Fruit fly (Drosophila melanogaster) whole organism, adult: ENCODE results near the gene Cad96Cb.

Experiments
- CG11617 ChIP-seq: fragments of 200-800 bp; sonication (Bioruptor generic); optimal IDR thresholded peaks from 2 replicates; lab custom pipeline; 2017; ENCODE audit warnings: mild to moderate bottlenecking, missing biosample characterization, missing genetic modification reagents, missing genetic modification characterization
- CG12768 ChIP-seq: fragments of 200-800 bp; sonication (Bioruptor generic); optimal IDR thresholded peaks from 2 replicates; lab custom pipeline; 2017; ENCODE audit warnings: missing biosample characterization, missing genetic modification characterization, mild to moderate bottlenecking, moderate library complexity, missing genetic modification reagents
- CG14711 ChIP-seq: fragments of 200-800 bp; sonication (Bioruptor generic); optimal IDR thresholded peaks from 2 replicates; lab custom pipeline; 2018; ENCODE audit warnings: missing biosample characterization, mild to moderate bottlenecking, missing genetic modification characterization, moderate library complexity
- CG1620 ChIP-seq: fragments of 200-800 bp; sonication (Bioruptor generic); optimal IDR thresholded peaks from 2 replicates; lab custom pipeline; 2016; ENCODE audit warnings: missing biosample characterization, missing genetic modification characterization
- CG33017 ChIP-seq: fragments of 200-800 bp; sonication (Bioruptor generic); optimal IDR thresholded peaks from 2 replicates; lab custom pipeline; 2018; ENCODE audit warnings: missing biosample characterization, mild to moderate bottlenecking, missing genetic modification characterization, moderate library complexity
- CG5204 ChIP-seq: fragments of 200-800 bp; sonication (Bioruptor generic); optimal IDR thresholded peaks from 2 replicates; lab custom pipeline; 2016; ENCODE audit warnings: missing biosample characterization, missing genetic modification characterization
- CG7045 ChIP-seq: fragments of 200-800 bp; sonication (Bioruptor generic); optimal IDR thresholded peaks from 2 replicates; lab custom pipeline; 2017; ENCODE audit warnings: missing biosample characterization, mild to moderate bottlenecking, missing genetic modification characterization
- CG7101 ChIP-seq: fragments of 200-800 bp; sonication (Bioruptor generic); optimal IDR thresholded peaks from 2 replicates; lab custom pipeline; 2018; ENCODE audit warnings: missing biosample characterization, mild to moderate bottlenecking, missing genetic modification characterization, moderate library complexity
- Clk ChIP-seq: fragments of 200-800 bp; sonication (Bioruptor generic); optimal IDR thresholded peaks from 2 replicates; lab custom pipeline; 2017; ENCODE audit warnings: missing biosample characterization, missing genetic modification characterization
- Crg-1 ChIP-seq: fragments of 200-800 bp; sonication (Bioruptor generic); optimal IDR thresholded peaks from 2 replicates; lab custom pipeline; 2016; ENCODE audit warnings: missing biosample characterization, missing genetic modification characterization
- Hr96 ChIP-seq: fragments of 200-800 bp; sonication (Bioruptor generic); optimal IDR thresholded peaks from 2 replicates; lab custom pipeline; 2016; ENCODE audit warnings: missing biosample characterization, missing genetic modification characterization
- Mnt ChIP-seq: fragments of 200-800 bp; sonication (Bioruptor generic); optimal IDR thresholded peaks from 2 replicates; lab custom pipeline; 2016; ENCODE audit warnings: missing biosample characterization, mild to moderate bottlenecking, missing genetic modification characterization
- bab1 ChIP-seq: fragments of 200-800 bp; sonication (Bioruptor generic); optimal IDR thresholded peaks from 3 replicates; lab custom pipeline; 2019; ENCODE audit warnings: missing biosample characterization, mild to moderate bottlenecking, missing genetic modification characterization, moderate library complexity
- cic ChIP-seq: fragments of 200-800 bp; sonication (Bioruptor generic); optimal IDR thresholded peaks from 2 replicates; lab custom pipeline; 2017; ENCODE audit warnings: missing biosample characterization, mild to moderate bottlenecking, missing genetic modification characterization, moderate library complexity
- cnc ChIP-seq, 2 experiments: fragments of >200 bp; optimal IDR thresholded peaks; 2 replicates each; lab custom pipeline; 2017
- kay ChIP-seq: fragments of 200-800 bp; sonication (Bioruptor generic); peaks from one replicate; lab custom pipeline; 2016; ENCODE audit warnings: missing biosample characterization, missing genetic modification characterization, borderline replicate concordance
- ovo ChIP-seq: fragments of 200-800 bp; sonication (Bioruptor generic); optimal IDR thresholded peaks from 2 replicates; lab custom pipeline; 2016; ENCODE audit warnings: missing biosample characterization, missing genetic modification characterization
- pad ChIP-seq: fragments of 200-800 bp; sonication (Bioruptor generic); optimal IDR thresholded peaks from 3 replicates; lab custom pipeline; 2017; ENCODE audit warnings: missing biosample characterization, missing genetic modification characterization, mild to moderate bottlenecking, moderate library complexity, missing genetic modification reagents
- tj ChIP-seq: fragments of 200-800 bp; sonication (Bioruptor generic); optimal IDR thresholded peaks from 3 replicates; lab custom pipeline; 2017; ENCODE audit warnings: missing biosample characterization, mild to moderate bottlenecking, missing genetic modification characterization, moderate library complexity
- toe ChIP-seq: fragments of 200-800 bp; sonication (Bioruptor generic); optimal IDR thresholded peaks from 2 replicates; lab custom pipeline; 2016; ENCODE audit warnings: missing biosample characterization, missing genetic modification characterization

Cad96Cb gene

dm6 chr3R:25245052-25245813 is 13.1 kb upstream of the Cad96Cb start, which contains the start of gene bam:
Gene bam (minus strand): TSS chr3R:25245109.
- no peak for TF ChIP-seq toe (GFP tag; lab: Kevin White, UChicago)
- no peak for TF ChIP-seq Hr96 (GFP tag; lab: Kevin White, UChicago)
- TF ChIP-seq CG7101 (tag; lab: Kevin White, UChicago): no peak
- no peak for TF ChIP-seq CG5204
- TF ChIP-seq ovo (GFP tag; lab: Kevin White, UChicago): no peak
- no peak for TF ChIP-seq CG11617 (GFP tag; lab: Kevin White, UChicago)
- TF ChIP-seq kay (GFP tag; lab: Kevin White, UChicago): peak; percentile 71
- TF ChIP-seq bab1 (GFP tag; lab: Kevin White, UChicago): peak; percentile 44
- no peak for TF ChIP-seq CG12768 (GFP tag; lab: Kevin White, UChicago)
- peak; percentile 44 for TF ChIP-seq Mnt
- no peak for TF ChIP-seq cnc (optimal IDR thresholded peaks at IDR 0.05; lab: Kevin White, UChicago)
- no peak for TF ChIP-seq CG1620 (GFP tag; lab: Kevin White, UChicago)
- TF ChIP-seq tj (GFP tag; lab: Kevin White, UChicago): no peak
- no peak for TF ChIP-seq CG33017 (tag; lab: Kevin White, UChicago)
- no peak for TF ChIP-seq cic (GFP tag; lab: Kevin White, UChicago)
- TF ChIP-seq CG14711 (tag; lab: Kevin White, UChicago): peak; percentile 67
- TF ChIP-seq Clk: no peak
- TF ChIP-seq Crg-1 (GFP tag; lab: Kevin White, UChicago): peak; percentile 53
- TF ChIP-seq pad: no peak
- no peak for TF ChIP-seq CG7045 (GFP tag; lab: Kevin White, UChicago)

DNA sequence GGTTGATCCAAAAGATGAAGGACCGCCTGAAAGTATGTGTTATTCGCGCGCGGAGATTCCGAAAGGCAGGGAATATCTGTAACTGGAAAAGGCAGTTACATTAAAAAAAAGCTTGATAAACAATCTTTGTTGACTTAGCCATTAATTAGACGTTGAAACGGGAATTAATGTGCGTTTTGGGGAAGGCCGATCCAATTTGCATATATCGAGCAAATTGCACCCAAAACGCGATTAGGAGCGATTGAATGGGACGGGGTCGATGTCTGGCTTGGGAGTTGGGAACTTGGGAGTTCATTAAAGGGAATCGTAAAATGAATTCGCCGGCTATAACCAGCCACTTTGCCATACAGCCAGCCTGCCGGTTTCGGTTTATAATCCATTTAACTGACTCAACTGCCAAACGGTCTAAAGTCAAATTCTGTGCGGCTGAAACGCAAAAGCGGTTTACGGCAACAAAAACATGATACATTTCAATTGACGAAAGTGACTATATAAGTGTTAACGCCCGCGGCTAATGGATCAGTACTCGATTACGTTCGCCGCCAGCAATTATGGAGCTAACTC is 9.5 kb upstream of the Cad96Cb start, which contains the start of gene CG11854:
CG11854 (plus strand) TSS at position 514 of the 564 bp plus-strand sequence.
- TF ChIP-seq CG12768 (GFP tag; lab: Kevin White, UChicago): no peak
- TF ChIP-seq bab1 (GFP tag; lab: Kevin White, UChicago): no peak
- no peak for TF ChIP-seq CG7045 (GFP tag; lab: Kevin White, UChicago)
- no peak for TF ChIP-seq pad

DNA sequence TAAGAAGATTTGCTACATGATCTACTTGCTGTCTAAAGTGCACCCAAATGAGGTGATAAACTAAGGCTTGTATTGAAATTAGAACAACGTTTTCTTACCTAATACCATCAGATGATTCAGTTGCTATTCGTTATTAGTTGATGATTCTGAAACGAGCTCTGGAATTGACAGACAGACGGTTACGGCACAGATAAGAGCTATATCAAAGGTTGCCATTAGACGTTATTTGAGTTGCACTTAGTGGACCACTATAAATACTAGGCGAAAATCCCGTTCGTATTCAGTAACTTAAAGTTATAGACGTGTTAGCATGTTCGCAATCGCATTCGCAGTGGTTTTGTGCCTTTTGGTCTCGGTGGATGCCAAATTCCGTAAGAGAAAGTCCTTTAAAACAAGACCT is 7.8 kb upstream of the Cad96Cb start, which contains the start of gene to:
to (plus strand) TSS at position 301 of the 400 bp plus-strand sequence.
- TF ChIP-seq kay (GFP tag; lab: Kevin White, UChicago): no peak
- TF ChIP-seq cnc (optimal IDR thresholded peaks at IDR 0.05; lab: Kevin White, UChicago): no peak
- TF ChIP-seq CG11617 (GFP tag; lab: Kevin White, UChicago): no peak
- TF ChIP-seq Mnt: no peak
- TF ChIP-seq Clk: no peak
- TF ChIP-seq tj (GFP tag; lab: Kevin White, UChicago): no peak
- no peak for TF ChIP-seq ovo (GFP tag; lab: Kevin White, UChicago)
- TF ChIP-seq bab1 (GFP tag; lab: Kevin White, UChicago): no peak
- no peak for TF ChIP-seq CG7101 (tag; lab: Kevin White, UChicago)
- TF ChIP-seq CG5204: no peak
- no peak for TF ChIP-seq CG1620 (GFP tag; lab: Kevin White, UChicago)
- no peak for TF ChIP-seq CG7045 (GFP tag; lab: Kevin White, UChicago)
- TF ChIP-seq toe (GFP tag; lab: Kevin White, UChicago): no peak
- TF ChIP-seq CG12768 (GFP tag; lab: Kevin White, UChicago): no peak
- TF ChIP-seq CG33017 (tag; lab: Kevin White, UChicago): no peak
- TF ChIP-seq pad: no peak

dm6 chr3R:25238771-25239700 is 6.9 kb upstream of the Cad96Cb start:
- TF ChIP-seq CG12768 (GFP tag; lab: Kevin White, UChicago): no peak

DNA sequence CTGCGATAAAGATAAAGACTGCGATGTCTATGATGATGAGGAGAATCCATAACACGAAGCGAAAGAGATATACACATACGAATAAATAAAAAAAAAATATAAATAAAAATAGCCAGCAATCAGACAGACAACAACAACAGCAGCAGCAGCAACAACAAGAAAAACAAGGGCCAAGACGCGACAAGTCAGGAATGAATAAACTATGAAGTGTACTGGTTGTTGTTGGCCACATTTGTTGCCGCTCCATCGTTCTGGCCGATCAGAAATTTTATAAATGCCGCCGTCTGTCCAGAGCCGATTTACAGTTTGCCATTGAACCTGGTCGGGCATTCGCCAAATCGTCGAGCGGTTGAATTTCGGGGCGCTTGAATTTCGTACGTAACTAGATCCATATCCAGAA is 5.2 kb upstream of the Cad96Cb start, which contains the start of gene Jhbp7:
Jhbp7 (plus strand) TSS at position 301 of the 400 bp plus-strand sequence.
- TF ChIP-seq CG1620 (GFP tag; lab: Kevin White, UChicago) (no peak), bab1 (GFP tag; lab: Kevin White, UChicago) (no peak), CG7101 (tag; lab: Kevin White, UChicago) (no peak), pad (no peak), kay (GFP tag; lab: Kevin White, UChicago) (no peak), CG33017 (tag; lab: Kevin White, UChicago) (no peak), CG12768 (GFP tag; lab: Kevin White, UChicago) (no peak)

- no peak for TF ChIP-seq bab1 (GFP tag; lab: Kevin White, UChicago)
Measured at dm6 chr3R:25236121-25236520, 4.0 kb upstream of the Cad96Cb start.
